Worm (Caenorhabditis elegans) whole organism, young adult: ENCODE data around the gene R151.8.

ENCODE experiments used
- B0019.2 ChIP-seq: fragments of 200-800 bp; sonication (Bioruptor generic); conservative IDR thresholded peaks from 2 replicates; pipeline ENCODE4 v1.3.6; 2022; ENCODE audit warnings: missing genetic modification reagents, missing genetic modification characterization, missing compliant biosample characterization
- B0336.3 ChIP-seq: fragments of 200-800 bp; sonication (Bioruptor generic); IDR thresholded peaks from 2 replicates; pipeline ENCODE4 v1.3.6; 2022; ENCODE audit warnings: missing genetic modification characterization, missing compliant biosample characterization
- C17E4.6 ChIP-seq: fragments of 200-800 bp; sonication (Bioruptor generic); IDR thresholded peaks from 2 replicates; pipeline ENCODE4 v1.3.6; 2022; ENCODE audit warnings: missing genetic modification reagents, missing genetic modification characterization, missing compliant biosample characterization
- F49E8.2 ChIP-seq: sonication (generic microtip); optimal IDR thresholded peaks from 3 replicates; lab custom pipeline; 2017; ENCODE audit warnings: missing genetic modification characterization, mild to moderate bottlenecking, missing compliant biosample characterization, antibody characterized with exemption, moderate library complexity; ENCODE audit not compliant: insufficient read depth
- F57A8.1 ChIP-seq: fragments of 200-800 bp; sonication (Bioruptor generic); optimal IDR thresholded peaks from 2 replicates; lab custom pipeline; 2018; ENCODE audit warnings: mild to moderate bottlenecking, missing genetic modification characterization, moderate library complexity, missing compliant biosample characterization
- T26A5.8 ChIP-seq: sonication (generic microtip); optimal IDR thresholded peaks from 2 replicates; lab custom pipeline; 2016; ENCODE audit warnings: missing genetic modification characterization, missing compliant biosample characterization
- Y53F4B.3 ChIP-seq: fragments of 200-800 bp; sonication (Bioruptor generic); IDR thresholded peaks from 2 replicates; pipeline ENCODE4 v1.3.6; 2022; ENCODE audit warnings: missing genetic modification reagents, missing genetic modification characterization, missing compliant biosample characterization
- Y53G8AR.9 ChIP-seq: fragments of 200-800 bp; sonication (Bioruptor generic); conservative IDR thresholded peaks from 2 replicates; pipeline ENCODE4 v1.3.6; 2022; ENCODE audit warnings: missing genetic modification reagents, missing genetic modification characterization, missing compliant biosample characterization
- Y56A3A.18 ChIP-seq: fragments of 200-800 bp; sonication (Bioruptor generic); IDR thresholded peaks from 2 replicates; pipeline ENCODE4 v1.3.6; 2022; ENCODE audit warnings: missing genetic modification reagents, missing genetic modification characterization, missing compliant biosample characterization
- Y95B8A.8 ChIP-seq: fragments of 200-800 bp; sonication (Bioruptor generic); IDR thresholded peaks from 2 replicates; pipeline ENCODE4 v1.3.6; 2022; ENCODE audit warnings: missing genetic modification reagents, missing genetic modification characterization, missing compliant biosample characterization
- aptf-3 ChIP-seq: fragments of 200-800 bp; sonication (Bioruptor generic); IDR thresholded peaks from 2 replicates; pipeline ENCODE4 v1.3.6; 2022; ENCODE audit warnings: missing genetic modification characterization, missing compliant biosample characterization
- atf-7 ChIP-seq: sonication (generic microtip); optimal IDR thresholded peaks from 2 replicates; lab custom pipeline; 2017; ENCODE audit warnings: mild to moderate bottlenecking, missing genetic modification characterization, missing compliant biosample characterization
- attf-3 ChIP-seq: fragments of 200-800 bp; sonication (Bioruptor generic); conservative IDR thresholded peaks from 2 replicates; pipeline ENCODE4 v1.3.6; 2022; ENCODE audit warnings: missing genetic modification reagents, missing genetic modification characterization, missing compliant biosample characterization
- attf-6 ChIP-seq: fragments of 200-800 bp; sonication (Bioruptor generic); IDR thresholded peaks from 2 replicates; pipeline ENCODE4 v1.3.6; 2022; ENCODE audit warnings: missing genetic modification reagents, missing genetic modification characterization, missing compliant biosample characterization
- cebp-1 ChIP-seq, 2 experiments: fragments of 200-800 bp in 1 of 2; sonication (Bioruptor generic) in 1 of 2; sonication (generic microtip) in 1 of 2; IDR thresholded peaks in 1 of 2; optimal IDR thresholded peaks in 1 of 2; 2 replicates each; pipeline versions ENCODE4 v1.3.6 to Lab custom; 2017 to 2022; ENCODE audit warnings: missing compliant biosample characterization in 2 of 2, missing genetic modification characterization in 2 of 2, mild to moderate bottlenecking in 1 of 2, missing genetic modification reagents in 1 of 2, moderate library complexity in 1 of 2
- ceh-100 ChIP-seq: fragments of 200-800 bp; sonication (Bioruptor generic); IDR thresholded peaks from 2 replicates; pipeline ENCODE4 v1.3.6; 2022; ENCODE audit warnings: missing genetic modification reagents, missing genetic modification characterization, missing compliant biosample characterization
- ceh-58 ChIP-seq: fragments of 200-800 bp; sonication (Bioruptor generic); IDR thresholded peaks from 2 replicates; pipeline ENCODE4 v1.3.6; 2022; ENCODE audit warnings: missing genetic modification characterization, missing compliant biosample characterization
- dox-1 ChIP-seq: fragments of 200-800 bp; sonication (Bioruptor generic); IDR thresholded peaks from 2 replicates; pipeline ENCODE4 v1.3.6; 2022; ENCODE audit warnings: missing genetic modification reagents, missing genetic modification characterization, missing compliant biosample characterization
- dpff-1 ChIP-seq: sonication (generic microtip); optimal IDR thresholded peaks from 2 replicates; lab custom pipeline; 2017; ENCODE audit warnings: mild to moderate bottlenecking, missing genetic modification characterization, missing compliant biosample characterization
- dpl-1 ChIP-seq: fragments of 150-350 bp; optimal IDR thresholded peaks from 2 replicates; lab custom pipeline; 2014; ENCODE audit warnings: missing biosample characterization, missing genetic modification reagents, missing genetic modification characterization
- efl-1 ChIP-seq: fragments of 150-350 bp; optimal IDR thresholded peaks from 2 replicates; lab custom pipeline; 2014; ENCODE audit warnings: missing biosample characterization, missing genetic modification reagents, missing genetic modification characterization
- fkh-3 ChIP-seq: sonication (generic microtip); optimal IDR thresholded peaks from 2 replicates; lab custom pipeline; 2016; ENCODE audit warnings: mild to moderate bottlenecking, missing genetic modification characterization, missing compliant biosample characterization
- him-1 ChIP-seq: sonication (generic microtip); optimal IDR thresholded peaks from 2 replicates; lab custom pipeline; 2016; ENCODE audit warnings: missing genotype, missing genetic modification reagents, missing genetic modification characterization, missing compliant biosample characterization
- hlh-26 ChIP-seq: fragments of 200-800 bp; sonication (Bioruptor generic); conservative IDR thresholded peaks from 2 replicates; pipeline ENCODE4 v1.3.6; 2022; ENCODE audit warnings: missing genetic modification reagents, missing genetic modification characterization, missing compliant biosample characterization
- hmg-1.2 ChIP-seq: fragments of 200-800 bp; sonication (Bioruptor generic); IDR thresholded peaks from 2 replicates; pipeline ENCODE4 v1.3.6; 2022; ENCODE audit warnings: missing genetic modification reagents, missing genetic modification characterization, missing compliant biosample characterization
- hmg-20 ChIP-seq: fragments of 200-800 bp; sonication (Bioruptor generic); IDR thresholded peaks from 2 replicates; pipeline ENCODE4 v1.3.6; 2022; ENCODE audit warnings: missing genetic modification reagents, missing genetic modification characterization, missing compliant biosample characterization
- hsf-1 ChIP-seq: fragments of 200-800 bp; sonication (Bioruptor generic); IDR thresholded peaks from 2 replicates; pipeline ENCODE4 v1.3.6; 2022; ENCODE audit warnings: missing genetic modification reagents, missing genetic modification characterization, missing compliant biosample characterization
- lag-1 ChIP-seq: fragments of 200-800 bp; sonication (Bioruptor generic); IDR thresholded peaks from 2 replicates; pipeline ENCODE4 v1.3.6; 2022; ENCODE audit warnings: missing genetic modification reagents, missing genetic modification characterization, missing compliant biosample characterization
- let-526 ChIP-seq: fragments of 200-800 bp; sonication (Bioruptor generic); IDR thresholded peaks from 2 replicates; pipeline ENCODE4 v1.3.6; 2022; ENCODE audit warnings: missing genetic modification reagents, missing genetic modification characterization, missing compliant biosample characterization
- let-607 ChIP-seq, 2 experiments: fragments of 200-800 bp in 1 of 2; sonication (Bioruptor generic) in 1 of 2; sonication (generic microtip) in 1 of 2; optimal IDR thresholded peaks; 2 replicates each; lab custom pipeline; 2016 to 2018; ENCODE audit warnings: mild to moderate bottlenecking in 2 of 2, missing compliant biosample characterization in 2 of 2, missing genetic modification characterization in 2 of 2, moderate library complexity in 2 of 2, missing genotype in 1 of 2
- lin-26 ChIP-seq: fragments of 200-800 bp; sonication (Bioruptor generic); IDR thresholded peaks from 2 replicates; pipeline ENCODE4 v1.3.6; 2022; ENCODE audit warnings: missing genetic modification reagents, missing genetic modification characterization, missing compliant biosample characterization
- lin-40 ChIP-seq: sonication (generic microtip); optimal IDR thresholded peaks from 2 replicates; lab custom pipeline; 2016; ENCODE audit warnings: missing genetic modification characterization, mild to moderate bottlenecking, missing compliant biosample characterization, missing genotype, missing genetic modification reagents
- lin-54 ChIP-seq: fragments of 200-800 bp; sonication (Bioruptor generic); optimal IDR thresholded peaks from 2 replicates; lab custom pipeline; 2018; ENCODE audit warnings: mild to moderate bottlenecking, missing genetic modification characterization, missing compliant biosample characterization
- madf-3 ChIP-seq: fragments of 200-800 bp; sonication (Bioruptor generic); IDR thresholded peaks from 2 replicates; pipeline ENCODE4 v1.3.6; 2022; ENCODE audit warnings: missing genetic modification reagents, missing genetic modification characterization, missing compliant biosample characterization
- mcd-1 ChIP-seq: fragments of 200-800 bp; sonication (Bioruptor generic); IDR thresholded peaks from 2 replicates; pipeline ENCODE4 v1.3.6; 2022; ENCODE audit warnings: missing genetic modification reagents, missing genetic modification characterization, missing compliant biosample characterization
- mxl-1 ChIP-seq: sonication (generic microtip); optimal IDR thresholded peaks from 2 replicates; lab custom pipeline; 2016; ENCODE audit warnings: missing genetic modification characterization, missing compliant biosample characterization
- nfyb-1 ChIP-seq: fragments of 200-800 bp; sonication (Bioruptor generic); IDR thresholded peaks from 2 replicates; pipeline ENCODE4 v1.3.6; 2022; ENCODE audit warnings: missing genetic modification reagents, missing genetic modification characterization, missing compliant biosample characterization
- nhr-120 ChIP-seq: fragments of 200-800 bp; sonication (Bioruptor generic); IDR thresholded peaks from 2 replicates; pipeline ENCODE4 v1.3.6; 2022; ENCODE audit warnings: missing genetic modification characterization, missing compliant biosample characterization
- rcor-1 ChIP-seq: fragments of 200-800 bp; sonication (Bioruptor generic); IDR thresholded peaks from 2 replicates; pipeline ENCODE4 v1.3.6; 2022; ENCODE audit warnings: missing genetic modification reagents, missing genetic modification characterization, missing compliant biosample characterization
- rec-8 ChIP-seq, 2 experiments: sonication (generic microtip); optimal IDR thresholded peaks; 2 replicates each; lab custom pipeline; 2016; ENCODE audit warnings: mild to moderate bottlenecking in 2 of 2, missing genetic modification characterization in 2 of 2, missing genetic modification reagents in 2 of 2, missing genotype in 2 of 2, missing biosample characterization in 1 of 2, missing compliant biosample characterization in 1 of 2, moderate library complexity in 1 of 2
- rpc-1 ChIP-seq, 2 experiments: fragments of 150-350 bp in 1 of 2; sonication (generic microtip) in 1 of 2; optimal IDR thresholded peaks; 2 replicates each; lab custom pipeline; 2014 to 2018; ENCODE audit warnings: missing biosample characterization in 1 of 2, missing genetic modification characterization in 1 of 2, missing genetic modification reagents in 1 of 2, missing genotype in 1 of 2
- snpc-4 ChIP-seq, 5 experiments: fragments of 150-350 bp in 1 of 5; sonication (generic microtip) in 4 of 5; optimal IDR thresholded peaks; 2 replicates each; lab custom pipeline; 2014 to 2018; ENCODE audit warnings: missing genetic modification characterization in 5 of 5, missing biosample characterization in 3 of 5, antibody characterized with exemption in 2 of 5, mild to moderate bottlenecking in 2 of 5, missing compliant biosample characterization in 2 of 5, missing genotype in 2 of 5, moderate library complexity in 2 of 5, missing genetic modification reagents in 1 of 5
- tbx-9 ChIP-seq: sonication (generic microtip); optimal IDR thresholded peaks from 2 replicates; lab custom pipeline; 2016; ENCODE audit warnings: borderline replicate concordance, missing genetic modification characterization, inconsistent platforms, missing compliant biosample characterization
- unc-62 ChIP-seq: fragments of 150-350 bp; optimal IDR thresholded peaks from 2 replicates; lab custom pipeline; 2014; ENCODE audit warnings: missing biosample characterization, missing genetic modification reagents, missing genetic modification characterization
- xnd-1 ChIP-seq: sonication (generic microtip); optimal IDR thresholded peaks from 2 replicates; lab custom pipeline; 2016; ENCODE audit warnings: missing genotype, missing genetic modification reagents, missing genetic modification characterization, missing compliant biosample characterization
- ztf-18 ChIP-seq: sonication (generic microtip); optimal IDR thresholded peaks from 2 replicates; lab custom pipeline; 2016; ENCODE audit warnings: missing genotype, mild to moderate bottlenecking, missing genetic modification characterization, missing compliant biosample characterization
- ztf-6 ChIP-seq: fragments of 200-800 bp; sonication (Bioruptor generic); IDR thresholded peaks from 2 replicates; pipeline ENCODE4 v1.3.6; 2022; ENCODE audit warnings: missing genetic modification reagents, missing genetic modification characterization, missing compliant biosample characterization

Gene R151.8

DNA sequence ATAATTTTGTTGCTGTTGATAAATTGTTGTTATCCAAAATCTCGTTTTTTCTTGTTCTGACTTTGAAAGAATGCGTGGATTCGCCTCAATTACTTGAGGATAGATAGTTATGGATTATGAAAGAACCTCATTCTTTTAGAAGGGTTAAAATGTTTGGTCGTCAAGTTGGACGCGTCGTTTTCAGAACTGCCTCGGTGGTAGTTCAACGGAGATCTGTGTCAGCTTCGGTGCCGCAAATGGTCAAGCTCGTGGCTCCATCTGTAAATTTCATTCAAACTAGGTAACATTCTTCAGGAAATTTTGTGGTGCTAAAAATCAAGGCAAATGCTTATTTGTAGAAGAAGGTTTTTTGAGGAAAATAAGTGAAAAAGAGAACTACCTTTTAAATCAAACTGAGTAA lies 49.0 kb downstream of the R151.8 start, which contains the start of gene ndab-2 (continued):
- peak; percentile 47; the same call in 1 of the 2 replicates for TF ChIP-seq mcd-1 (GFP tag; lab: Robert Waterston, UW)
- TF ChIP-seq hmg-1.2 (GFP tag; lab: Robert Waterston, UW), result peak; percentile 30; the same call in 1 of the 2 replicates
- peak; percentile 19 for TF ChIP-seq dpff-1 (tag; lab: Kevin White, UChicago)
- peak; percentile 26 for TF ChIP-seq F49E8.2
- TF ChIP-seq attf-6 (GFP tag; lab: Robert Waterston, UW), result peak; percentile 79
- TF ChIP-seq aptf-3 (GFP tag; lab: Robert Waterston, UW), result 0 out of 2 replicates have a peak, but pooled peaks have one; percentile 51
- peak; percentile 68; the same call in 1 of the 2 replicates for TF ChIP-seq hsf-1 (GFP tag; lab: Robert Waterston, UW)
- no peak for TF ChIP-seq let-526
- no peak for TF ChIP-seq rec-8 (tag; optimal IDR thresholded peaks at IDR 0.05; lab: Kevin White, UChicago)
- no peak for TF ChIP-seq hlh-26 (GFP tag; lab: Robert Waterston, UW)
- TF ChIP-seq efl-1, result no peak
- no peak for TF ChIP-seq B0019.2 (GFP tag; lab: Robert Waterston, UW)
- TF ChIP-seq T26A5.8 (tag; lab: Kevin White, UChicago), result no peak
- TF ChIP-seq unc-62 (GFP tag; lab: Kevin White, UChicago), result no peak
- TF ChIP-seq F57A8.1 (GFP tag; lab: Kevin White, UChicago), result no peak
- no peak for TF ChIP-seq atf-7 (tag; lab: Kevin White, UChicago)
- TF ChIP-seq madf-3, result peak; percentile 87
- no peak for TF ChIP-seq him-1 (tag; lab: Kevin White, UChicago)
- peak; percentile 74 for TF ChIP-seq rcor-1 (GFP tag; lab: Robert Waterston, UW)
- no peak for TF ChIP-seq mxl-1
- TF ChIP-seq let-607 (tag; optimal IDR thresholded peaks at IDR 0.05; lab: Kevin White, UChicago), result no peak
- no peak for TF ChIP-seq xnd-1
- TF ChIP-seq C17E4.6, result no peak
- no peak for TF ChIP-seq cebp-1 (GFP tag; IDR thresholded peaks at IDR 0.05; lab: Robert Waterston, UW)
- TF ChIP-seq cebp-1 (tag; optimal IDR thresholded peaks at IDR 0.05; lab: Kevin White, UChicago), result peak; percentile 49
- TF ChIP-seq lin-54 (GFP tag; lab: Kevin White, UChicago), result peak; percentile 65
- peak; percentile 88 for TF ChIP-seq B0336.3 (GFP tag; lab: Robert Waterston, UW)
- no peak for TF ChIP-seq lag-1 (GFP tag; lab: Robert Waterston, UW)
- peak; percentile 62; the same call in 1 of the 2 replicates for TF ChIP-seq lin-26 (GFP tag; lab: Robert Waterston, UW)
- TF ChIP-seq attf-3, result no peak
- peak; percentile 13 for TF ChIP-seq ztf-18 (tag; lab: Kevin White, UChicago)
- TF ChIP-seq dox-1 (GFP tag; lab: Robert Waterston, UW), result 0 out of 2 replicates have a peak, but pooled peaks have one; percentile 52
- TF ChIP-seq Y56A3A.18 (GFP tag; lab: Robert Waterston, UW), result peak; percentile 75
- TF ChIP-seq nfyb-1 (GFP tag; lab: Robert Waterston, UW), result 0 out of 2 replicates have a peak, but pooled peaks have one; percentile 43
- no peak for TF ChIP-seq fkh-3
- TF ChIP-seq dpl-1, result no peak
- no peak for TF ChIP-seq rpc-1 (optimal IDR thresholded peaks at IDR 0.05; lab: Kevin White, UChicago)
- TF ChIP-seq rpc-1 (tag; optimal IDR thresholded peaks at IDR 0.05; lab: Kevin White, UChicago), result no peak
- no peak for TF ChIP-seq snpc-4 (GFP tag; optimal IDR thresholded peaks at IDR 0.05; lab: Kevin White, UChicago)
- TF ChIP-seq snpc-4 (tag; optimal IDR thresholded peaks at IDR 0.05; lab: Kevin White, UChicago), result peak in 1 of 4 experiments; percentile 5
- no peak for TF ChIP-seq Y53F4B.3 (GFP tag; lab: Robert Waterston, UW)
- peak; percentile 59; the same call in 1 of the 2 replicates for TF ChIP-seq ceh-100 (GFP tag; lab: Robert Waterston, UW)
- TF ChIP-seq nhr-120, result no peak
- no peak for TF ChIP-seq lin-40 (tag; lab: Kevin White, UChicago)
- TF ChIP-seq tbx-9 (tag; lab: Kevin White, UChicago), result no peak
- no peak for TF ChIP-seq ztf-6 (GFP tag; lab: Robert Waterston, UW)
- TF ChIP-seq hmg-20 (GFP tag; lab: Robert Waterston, UW), result no peak
- peak; percentile 89 for TF ChIP-seq Y53G8AR.9 (GFP tag; lab: Robert Waterston, UW)
- TF ChIP-seq ceh-58 (GFP tag; lab: Robert Waterston, UW), result 0 out of 2 replicates have a peak, but pooled peaks have one; percentile 28
- no peak for TF ChIP-seq Y95B8A.8 (GFP tag; lab: Robert Waterston, UW)
